Fruit fly (Drosophila melanogaster): Measurements from ENCODE around the gene RhoGAP92B.

The RhoGAP92B gene

DNA sequence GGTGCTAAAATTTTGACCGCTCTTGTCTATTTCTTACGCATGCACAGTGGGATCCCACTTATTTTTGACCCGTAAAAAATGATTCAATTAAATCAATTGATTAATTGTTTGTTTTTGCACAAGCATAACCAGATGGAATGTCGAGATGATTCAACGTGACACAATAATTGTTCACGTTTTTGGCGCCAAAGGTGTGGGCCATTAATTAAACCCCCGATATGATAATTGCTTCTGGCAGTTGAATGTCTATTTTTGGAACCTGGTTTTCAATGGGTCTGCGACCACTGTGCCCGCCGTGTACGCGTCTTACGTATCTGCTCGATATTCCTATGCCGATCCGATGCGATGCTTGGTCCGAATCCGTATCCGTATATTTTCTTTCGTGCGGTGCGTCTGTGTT is 12.9 kb upstream of the RhoGAP92B start (continued):
- peak; percentile 58 for TF ChIP-seq emc (GFP tag; optimal IDR thresholded peaks at IDR 0.05)
- peak; percentile 97 for TF ChIP-seq Med (GFP tag)
- no peak for TF ChIP-seq corto (GFP tag; optimal IDR thresholded peaks at IDR 0.05)
- 0 out of 2 replicates have a peak, but pooled peaks have one; percentile 33 for TF ChIP-seq CG4360 (GFP tag; IDR thresholded peaks at IDR 0.05)
- TF ChIP-seq sens (GFP tag), result peak; percentile 96
- TF ChIP-seq CG1647 (GFP tag; optimal IDR thresholded peaks at IDR 0.05), result peak; percentile 8
- TF ChIP-seq slou (GFP tag; optimal IDR thresholded peaks at IDR 0.05), result peak; percentile 24
- TF ChIP-seq CG8478 (optimal IDR thresholded peaks at IDR 0.05), result no peak
- peak; percentile 73; the same call in 2 of the 3 replicates for TF ChIP-seq Aef1 (GFP tag; IDR thresholded peaks at IDR 0.05)
- peak; percentile 62 for TF ChIP-seq CG13296 (GFP tag; optimal IDR thresholded peaks at IDR 0.05)
- no peak for TF ChIP-seq ab (GFP tag; optimal IDR thresholded peaks at IDR 0.05)
- 0 out of 2 replicates have a peak, but pooled peaks have one; percentile 33 for TF ChIP-seq CG31224 (GFP tag; IDR thresholded peaks at IDR 0.05)
- TF ChIP-seq Lim3 (GFP tag; IDR thresholded peaks at IDR 0.05), result peak; percentile 49; the same call in 1 of the 2 replicates
- TF ChIP-seq seq (GFP tag; IDR thresholded peaks at IDR 0.05), result peak; percentile 71
- TF ChIP-seq Nf-YB (GFP tag; optimal IDR thresholded peaks at IDR 0.05), result no peak
- TF ChIP-seq chm (GFP tag; IDR thresholded peaks at IDR 0.05), result peak; percentile 75
- TF ChIP-seq CG7745 (tag; optimal IDR thresholded peaks at IDR 0.05), result no peak
- TF ChIP-seq HHEX (GFP tag; optimal IDR thresholded peaks at IDR 0.05), result peak; percentile 77
- TF ChIP-seq CG1529 (GFP tag; optimal IDR thresholded peaks at IDR 0.05), result peak; percentile 7
- peak; percentile 11 to 76 for TF ChIP-seq Hr51 (GFP tag; optimal IDR thresholded peaks at IDR 0.05)
- TF ChIP-seq Rfx (GFP tag; IDR thresholded peaks at IDR 0.05), result peak; percentile 85
- no peak for TF ChIP-seq abd-A (tag; optimal IDR thresholded peaks at IDR 0.05)
- peak; percentile 81 for TF ChIP-seq CG6689 (GFP tag; IDR thresholded peaks at IDR 0.05)
- peak; percentile 55; the same call in 1 of the 2 replicates for TF ChIP-seq NFAT (GFP tag; IDR thresholded peaks at IDR 0.05)
- peak; percentile 3 for TF ChIP-seq Bteb2 (GFP tag; optimal IDR thresholded peaks at IDR 0.05)
- peak; percentile 77 for TF ChIP-seq CG10543 (GFP tag; optimal IDR thresholded peaks at IDR 0.05)
- TF ChIP-seq CG18262 (tag; optimal IDR thresholded peaks at IDR 0.05), result peak; percentile 78
- peak; percentile 46 for TF ChIP-seq sd (tag; optimal IDR thresholded peaks at IDR 0.05)
- TF ChIP-seq CG17186 (GFP tag; optimal IDR thresholded peaks at IDR 0.05), result no peak
- TF ChIP-seq ind (GFP tag; optimal IDR thresholded peaks at IDR 0.05), result peak; percentile 80
- TF ChIP-seq psq (GFP tag; optimal IDR thresholded peaks at IDR 0.05), result no peak
- TF ChIP-seq schlank (tag; optimal IDR thresholded peaks at IDR 0.05), result peak; percentile 27
- peak; percentile 42 for TF ChIP-seq tx (GFP tag; optimal IDR thresholded peaks at IDR 0.05)
- TF ChIP-seq CG12659 (GFP tag; optimal IDR thresholded peaks at IDR 0.05), result peak; percentile 54
- TF ChIP-seq Poxn (GFP tag; IDR thresholded peaks at IDR 0.05), result 0 out of 2 replicates have a peak, but pooled peaks have one; percentile 14
- TF ChIP-seq Camta (GFP tag; optimal IDR thresholded peaks at IDR 0.05), result peak; percentile 42
- TF ChIP-seq Antp (GFP tag; optimal IDR thresholded peaks at IDR 0.05), result peak; percentile 85
- peak; percentile 68 for TF ChIP-seq H15 (GFP tag; IDR thresholded peaks at IDR 0.05)
- no peak for TF ChIP-seq CG10462 (GFP tag; optimal IDR thresholded peaks at IDR 0.05)
- TF ChIP-seq Oli (tag; optimal IDR thresholded peaks at IDR 0.05), result peak; percentile 77
- peak; percentile 45 for TF ChIP-seq CG8359 (GFP tag; optimal IDR thresholded peaks at IDR 0.05; ENCODE audit: borderline replicate concordance)
- no peak for TF ChIP-seq Dfd (GFP tag; optimal IDR thresholded peaks at IDR 0.05)
- peak; percentile 70 for TF ChIP-seq CG17829 (tag; optimal IDR thresholded peaks at IDR 0.05)
- no peak for TF ChIP-seq ewg (GFP tag; optimal IDR thresholded peaks at IDR 0.05)
- TF ChIP-seq mirr (GFP tag; optimal IDR thresholded peaks at IDR 0.05), result peak; percentile 49
- peak; percentile 63 for TF ChIP-seq CG4730 (GFP tag; IDR thresholded peaks at IDR 0.05)
- TF ChIP-seq CG4707 (GFP tag; optimal IDR thresholded peaks at IDR 0.05), result peak; percentile 46
- peak; percentile 51 for TF ChIP-seq MTF-1 (GFP tag; optimal IDR thresholded peaks at IDR 0.05; ENCODE audit: borderline replicate concordance)
- TF ChIP-seq CG18764 (GFP tag; optimal IDR thresholded peaks at IDR 0.05), result peak; percentile 49
- peak; percentile 56 for TF ChIP-seq fd3F (GFP tag; optimal IDR thresholded peaks at IDR 0.05)
- TF ChIP-seq Kr (GFP tag; optimal IDR thresholded peaks at IDR 0.05), result no peak

Data from whole organism, embryonic.